Worm (Caenorhabditis elegans) whole organism, L4 larva: ENCODE results near the gene clec-60.

Source experiments
- D1046.2 ChIP-seq: fragments of 200-800 bp; sonication (Bioruptor generic); IDR thresholded peaks from 2 replicates; pipeline ENCODE4 v1.3.6; 2022; ENCODE audit warnings: missing genetic modification characterization, missing compliant biosample characterization
- F26F4.8 ChIP-seq: fragments of 200-800 bp; sonication (Bioruptor generic); conservative IDR thresholded peaks from 2 replicates; pipeline ENCODE4 v1.3.6; 2022; ENCODE audit warnings: missing genetic modification characterization, missing compliant biosample characterization
- F49E8.2 ChIP-seq: sonication (generic microtip); optimal IDR thresholded peaks from 2 replicates; lab custom pipeline; 2016; ENCODE audit warnings: missing compliant biosample characterization, mild to moderate bottlenecking, missing genetic modification characterization, borderline replicate concordance
- T26A8.4 ChIP-seq: fragments of 200-800 bp; sonication (Bioruptor generic); IDR thresholded peaks from 2 replicates; pipeline ENCODE4 v1.3.6; 2022; ENCODE audit warnings: missing genetic modification characterization, missing compliant biosample characterization
- Y48G9A.11 ChIP-seq: fragments of 200-800 bp; sonication (Bioruptor generic); IDR thresholded peaks from 2 replicates; pipeline ENCODE4 v1.3.6; 2022; ENCODE audit warnings: missing genetic modification reagents, missing genetic modification characterization, missing compliant biosample characterization
- Y75B8A.6 ChIP-seq: fragments of 200-800 bp; sonication (Bioruptor generic); IDR thresholded peaks from 2 replicates; pipeline ENCODE4 v1.3.6; 2022; ENCODE audit warnings: missing genetic modification reagents, missing genetic modification characterization, missing compliant biosample characterization
- ZK337.2 ChIP-seq: fragments of 200-800 bp; sonication (Bioruptor generic); IDR thresholded peaks from 2 replicates; pipeline ENCODE4 v1.3.6; 2022; ENCODE audit warnings: missing genetic modification reagents, missing genetic modification characterization, missing compliant biosample characterization
- aha-1 ChIP-seq: fragments of 150-350 bp; peaks from one replicate; lab custom pipeline; 2014; ENCODE audit warnings: missing biosample characterization, missing genetic modification characterization
- attf-4 ChIP-seq: sonication (generic microtip); optimal IDR thresholded peaks from 3 replicates; lab custom pipeline; 2017; ENCODE audit warnings: missing biosample characterization, missing genetic modification characterization
- ceh-20 ChIP-seq: fragments of 200-800 bp; sonication (Bioruptor generic); IDR thresholded peaks from 2 replicates; pipeline ENCODE4 v1.3.6; 2022; ENCODE audit warnings: missing genetic modification reagents, missing genetic modification characterization, missing compliant biosample characterization
- ceh-44 ChIP-seq: fragments of 200-800 bp; sonication (Bioruptor generic); IDR thresholded peaks from 2 replicates; pipeline ENCODE4 v1.3.6; 2022; ENCODE audit warnings: missing genetic modification reagents, missing genetic modification characterization, missing compliant biosample characterization
- ceh-82 ChIP-seq: sonication (generic microtip); optimal IDR thresholded peaks from 2 replicates; lab custom pipeline; 2017; ENCODE audit warnings: missing biosample characterization, missing genetic modification characterization
- daf-12 ChIP-seq: fragments of 150-350 bp; optimal IDR thresholded peaks from 2 replicates; lab custom pipeline; 2014; ENCODE audit warnings: missing biosample characterization, missing genetic modification reagents, missing genetic modification characterization
- daf-16 ChIP-seq, 3 experiments: sonication (generic microtip); optimal IDR thresholded peaks; 2 replicates each; lab custom pipeline; 2016 to 2017; ENCODE audit warnings: missing genetic modification characterization in 3 of 3, missing genetic modification reagents in 3 of 3, mild to moderate bottlenecking in 2 of 3, missing compliant biosample characterization in 2 of 3, missing biosample characterization in 1 of 3, moderate library complexity in 1 of 3
- dmd-6 ChIP-seq: fragments of 200-800 bp; sonication (Bioruptor generic); IDR thresholded peaks from 2 replicates; pipeline ENCODE4 v1.3.6; 2022; ENCODE audit warnings: missing genetic modification reagents, missing genetic modification characterization, missing compliant biosample characterization
- egl-27 ChIP-seq: sonication (generic microtip); optimal IDR thresholded peaks from 3 replicates; lab custom pipeline; 2017; ENCODE audit warnings: missing biosample characterization, missing genetic modification reagents, missing genetic modification characterization
- hif-1 ChIP-seq, 2 experiments: sonication (generic microtip); optimal IDR thresholded peaks; 2 replicates each; lab custom pipeline; 2016 to 2017; ENCODE audit warnings: missing compliant biosample characterization in 2 of 2, missing genetic modification characterization in 2 of 2, missing genetic modification reagents in 2 of 2, missing genotype in 2 of 2, mild to moderate bottlenecking in 1 of 2
- hlh-11 ChIP-seq: fragments of 200-800 bp; sonication (Bioruptor generic); optimal IDR thresholded peaks from 2 replicates; lab custom pipeline; 2018; ENCODE audit warnings: mild to moderate bottlenecking, missing genetic modification characterization, missing compliant biosample characterization
- jun-1 ChIP-seq: fragments of 150-350 bp; optimal IDR thresholded peaks from 2 replicates; lab custom pipeline; 2014; ENCODE audit warnings: missing biosample characterization, missing genetic modification reagents, missing genetic modification characterization
- lin-1 ChIP-seq: fragments of 200-800 bp; sonication (Bioruptor generic); IDR thresholded peaks from 2 replicates; pipeline ENCODE4 v1.3.6; 2022; ENCODE audit warnings: missing genetic modification reagents, missing genetic modification characterization, missing compliant biosample characterization
- lin-15B ChIP-seq: fragments of 150-350 bp; sonication (generic microtip); optimal IDR thresholded peaks from 3 replicates; lab custom pipeline; 2014; ENCODE audit warnings: missing biosample characterization, missing genetic modification characterization
- lin-29 ChIP-seq: fragments of 200-800 bp; sonication (Bioruptor generic); IDR thresholded peaks from 2 replicates; pipeline ENCODE4 v1.3.6; 2022; ENCODE audit warnings: missing genetic modification reagents, missing genetic modification characterization, missing compliant biosample characterization
- lin-38 ChIP-seq: fragments of 200-800 bp; sonication (Bioruptor generic); IDR thresholded peaks from 2 replicates; pipeline ENCODE4 v1.3.6; 2022; ENCODE audit warnings: missing genetic modification reagents, missing genetic modification characterization, missing compliant biosample characterization
- lsy-2 ChIP-seq, 2 experiments: fragments of 150-350 bp in 1 of 2; sonication (generic microtip) in 1 of 2; optimal IDR thresholded peaks; 2 replicates each; lab custom pipeline; 2014 to 2017; ENCODE audit warnings: missing biosample characterization in 2 of 2, missing genetic modification characterization in 2 of 2
- mdl-1 ChIP-seq, 2 experiments: fragments of 150-350 bp in 1 of 2; sonication (generic microtip) in 1 of 2; optimal IDR thresholded peaks; 2 replicates each; lab custom pipeline; 2014 to 2017; ENCODE audit warnings: missing biosample characterization in 2 of 2, missing genetic modification characterization in 2 of 2
- mdt-29 ChIP-seq: fragments of 200-800 bp; sonication (Bioruptor generic); IDR thresholded peaks from 2 replicates; pipeline ENCODE4 v1.3.6; 2022; ENCODE audit warnings: missing genetic modification reagents, missing genetic modification characterization, missing compliant biosample characterization
- mep-1 ChIP-seq: fragments of 150-350 bp; sonication (generic microtip); optimal IDR thresholded peaks from 3 replicates; lab custom pipeline; 2014; ENCODE audit warnings: missing biosample characterization, missing genetic modification characterization
- nhr-111 ChIP-seq: fragments of 200-800 bp; sonication (Bioruptor generic); optimal IDR thresholded peaks from 2 replicates; lab custom pipeline; 2018; ENCODE audit warnings: mild to moderate bottlenecking, missing genetic modification characterization, missing compliant biosample characterization
- nhr-28 ChIP-seq: fragments of 150-350 bp; optimal IDR thresholded peaks from 2 replicates; lab custom pipeline; 2014; ENCODE audit warnings: missing biosample characterization, missing genetic modification characterization
- nhr-41 ChIP-seq: fragments of 200-800 bp; sonication (Bioruptor generic); IDR thresholded peaks from 2 replicates; pipeline ENCODE4 v1.3.6; 2022; ENCODE audit warnings: missing genetic modification reagents, missing genetic modification characterization, missing compliant biosample characterization
- nhr-42 ChIP-seq: fragments of 200-800 bp; sonication (Bioruptor generic); IDR thresholded peaks from 2 replicates; pipeline ENCODE4 v1.3.6; 2022; ENCODE audit warnings: missing genetic modification characterization, missing compliant biosample characterization
- nhr-48 ChIP-seq: sonication (generic microtip); optimal IDR thresholded peaks from 2 replicates; lab custom pipeline; 2016; ENCODE audit warnings: mild to moderate bottlenecking, missing genetic modification characterization, missing compliant biosample characterization
- nhr-6 ChIP-seq: fragments of 150-350 bp; optimal IDR thresholded peaks from 2 replicates; lab custom pipeline; 2014; ENCODE audit warnings: missing biosample characterization, missing genetic modification characterization
- pha-4 ChIP-seq, 2 experiments: fragments of 150-350 bp in 1 of 2; fragments of 200-800 bp in 1 of 2; sonication (Bioruptor generic) in 1 of 2; IDR thresholded peaks in 1 of 2; optimal IDR thresholded peaks in 1 of 2; 2 replicates each; pipeline versions ENCODE4 v1.3.6 to Lab custom; 2014 to 2022; ENCODE audit warnings: missing genetic modification characterization in 2 of 2, missing genetic modification reagents in 2 of 2, missing biosample characterization in 1 of 2, missing compliant biosample characterization in 1 of 2
- php-3 ChIP-seq: fragments of 200-800 bp; sonication (Bioruptor generic); IDR thresholded peaks from 2 replicates; pipeline ENCODE4 v1.3.6; 2022; ENCODE audit warnings: missing genetic modification reagents, missing genetic modification characterization, missing compliant biosample characterization
- pqm-1 ChIP-seq: sonication (generic microtip); optimal IDR thresholded peaks from 2 replicates; lab custom pipeline; 2017; ENCODE audit warnings: missing biosample characterization, missing genetic modification characterization
- rbr-2 ChIP-seq: sonication (generic microtip); optimal IDR thresholded peaks from 2 replicates; lab custom pipeline; 2016; ENCODE audit warnings: missing genotype, missing genetic modification characterization, missing compliant biosample characterization
- saeg-2 ChIP-seq: fragments of 200-800 bp; sonication (Bioruptor generic); IDR thresholded peaks from 2 replicates; pipeline ENCODE4 v1.3.6; 2022; ENCODE audit warnings: missing genetic modification reagents, missing genetic modification characterization, missing compliant biosample characterization
- set-16 ChIP-seq: fragments of 200-800 bp; sonication (Bioruptor generic); IDR thresholded peaks from 2 replicates; pipeline ENCODE4 v1.3.6; 2022; ENCODE audit warnings: missing genetic modification reagents, missing genetic modification characterization, missing compliant biosample characterization
- skn-1 ChIP-seq: fragments of 150-350 bp; optimal IDR thresholded peaks from 2 replicates; lab custom pipeline; 2014; ENCODE audit warnings: missing biosample characterization, missing genetic modification characterization
- snpc-1.2 ChIP-seq: fragments of 200-800 bp; sonication (Bioruptor generic); IDR thresholded peaks from 2 replicates; pipeline ENCODE4 v1.3.6; 2022; ENCODE audit warnings: missing genetic modification reagents, missing genetic modification characterization, missing compliant biosample characterization
- spr-1 ChIP-seq: sonication (generic microtip); optimal IDR thresholded peaks from 2 replicates; lab custom pipeline; 2016; ENCODE audit warnings: mild to moderate bottlenecking, missing genetic modification characterization, missing compliant biosample characterization
- unc-130 ChIP-seq: sonication (generic microtip); optimal IDR thresholded peaks from 2 replicates; lab custom pipeline; 2016; ENCODE audit warnings: missing genetic modification reagents, missing genetic modification characterization, missing compliant biosample characterization
- unc-39 ChIP-seq: sonication (generic microtip); optimal IDR thresholded peaks from 2 replicates; lab custom pipeline; 2017; ENCODE audit warnings: missing biosample characterization, missing genetic modification characterization
- zag-1 ChIP-seq: fragments of 150-350 bp; optimal IDR thresholded peaks from 2 replicates; lab custom pipeline; 2014; ENCODE audit warnings: missing biosample characterization, missing genetic modification characterization
- ztf-7 ChIP-seq: fragments of 150-350 bp; optimal IDR thresholded peaks from 2 replicates; lab custom pipeline; 2014; ENCODE audit warnings: missing biosample characterization, missing genetic modification characterization

clec-60 gene

DNA sequence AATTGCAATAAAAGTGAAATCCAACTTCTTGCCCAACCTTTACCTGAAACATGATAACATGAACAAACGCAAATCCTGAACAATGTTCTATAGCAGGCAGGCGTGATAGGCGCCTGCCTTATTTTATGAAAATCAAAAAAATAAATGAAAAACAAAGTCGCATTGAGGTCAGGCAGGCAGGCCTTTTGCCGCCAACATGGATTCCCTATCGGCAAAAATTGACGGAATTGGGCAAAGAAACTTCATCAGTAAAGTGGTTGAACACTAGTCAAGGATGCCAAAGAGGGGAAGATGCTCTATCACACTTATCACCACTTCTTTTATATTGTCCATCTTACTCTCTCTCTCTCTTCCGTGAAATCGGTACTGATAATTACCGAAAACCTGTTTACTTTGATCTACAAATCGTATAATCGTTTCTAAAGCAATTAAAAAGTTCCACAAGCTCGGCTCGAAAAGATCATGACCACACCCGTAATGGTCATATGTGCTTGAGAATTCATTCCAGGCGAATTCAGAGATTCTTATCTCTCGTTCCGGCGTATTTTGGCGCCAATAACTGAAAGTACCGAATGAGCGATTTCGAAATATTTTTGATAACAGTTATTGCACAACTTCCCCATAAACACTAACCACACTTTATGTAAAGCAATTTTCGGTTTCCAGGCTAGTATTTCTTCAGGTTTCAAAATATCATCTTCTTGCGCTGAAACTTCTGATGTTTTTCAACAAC is at the start of gene clec-60, which contains the start of gene ZK666.11:
Gene clec-60 (minus strand): TSS at position 51 of the 733 bp plus-strand sequence.
Gene ZK666.11 (plus strand): TSS at position 699 of the 733 bp plus-strand sequence.
- no peak for TF ChIP-seq F49E8.2
- TF ChIP-seq T26A8.4, result no peak
- TF ChIP-seq daf-16 (GFP tag; optimal IDR thresholded peaks at IDR 0.05; lab: Kevin White, UChicago), result no peak
- TF ChIP-seq daf-16 (tag; optimal IDR thresholded peaks at IDR 0.05; lab: Kevin White, UChicago), result no peak
- no peak for TF ChIP-seq ceh-44 (GFP tag; lab: Robert Waterston, UW)
- no peak for TF ChIP-seq rbr-2 (tag; lab: Kevin White, UChicago)
- no peak for TF ChIP-seq zag-1 (tag; lab: Kevin White, UChicago)
- no peak for TF ChIP-seq snpc-1.2 (GFP tag; lab: Robert Waterston, UW)
- TF ChIP-seq Y75B8A.6 (GFP tag; lab: Robert Waterston, UW), result no peak
- no peak for TF ChIP-seq mdl-1 (tag; optimal IDR thresholded peaks at IDR 0.05; lab: Kevin White, UChicago)
- no peak for TF ChIP-seq ZK337.2 (GFP tag; lab: Robert Waterston, UW)
- TF ChIP-seq pqm-1 (tag; lab: Kevin White, UChicago), result peak; percentile 2
- TF ChIP-seq Y48G9A.11 (GFP tag; lab: Robert Waterston, UW), result no peak
- TF ChIP-seq dmd-6 (GFP tag; lab: Robert Waterston, UW), result peak; percentile 27; the same call in 1 of the 2 replicates
- TF ChIP-seq hlh-11 (tag; lab: Kevin White, UChicago), result peak; percentile 37
- no peak for TF ChIP-seq lsy-2 (tag; optimal IDR thresholded peaks at IDR 0.05; lab: Kevin White, UChicago)
- TF ChIP-seq unc-130 (GFP tag; lab: Kevin White, UChicago), result no peak
- no peak for TF ChIP-seq skn-1
- no peak for TF ChIP-seq lin-1 (GFP tag; lab: Robert Waterston, UW)
- no peak for TF ChIP-seq lin-15B (tag; lab: Kevin White, UChicago)
- TF ChIP-seq daf-12 (tag; lab: Kevin White, UChicago), result no peak
- TF ChIP-seq nhr-28, result peak; percentile 73
- TF ChIP-seq ceh-82 (tag; lab: Kevin White, UChicago), result no peak

DNA sequence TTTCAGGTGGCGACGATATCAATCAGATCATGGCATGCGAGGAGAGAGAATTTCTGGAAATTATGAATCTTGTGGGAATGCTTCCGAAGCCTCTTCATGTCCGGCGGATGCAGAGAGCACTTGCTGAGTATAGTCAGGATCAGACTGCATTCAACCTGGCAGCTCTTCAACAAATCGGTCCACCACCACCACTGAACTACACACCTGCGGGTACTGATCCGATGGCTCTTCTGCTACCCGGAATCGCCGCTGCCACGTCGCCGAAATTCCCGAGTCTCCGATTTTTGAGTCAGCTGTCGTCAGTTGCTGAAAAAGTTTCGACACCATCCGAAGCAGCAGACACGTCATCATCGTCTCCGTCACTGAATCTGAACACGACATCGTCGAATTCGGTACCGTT is 49.2 kb upstream of the clec-60 start:
- TF ChIP-seq dmd-6 (GFP tag; lab: Robert Waterston, UW) (no peak), egl-27 (tag; lab: Kevin White, UChicago) (no peak), nhr-42 (0 out of 2 replicates have a peak, but pooled peaks have one; percentile 47), D1046.2 (GFP tag; lab: Robert Waterston, UW) (0 out of 2 replicates have a peak, but pooled peaks have one; percentile 39), ztf-7 (tag; lab: Kevin White, UChicago) (no peak), lin-29 (no peak), set-16 (peak; percentile 56), lin-38 (GFP tag; lab: Robert Waterston, UW) (no peak), unc-39 (no peak), hif-1 (tag; optimal IDR thresholded peaks at IDR 0.05; lab: Kevin White, UChicago) (no peak), nhr-111 (no peak)

DNA sequence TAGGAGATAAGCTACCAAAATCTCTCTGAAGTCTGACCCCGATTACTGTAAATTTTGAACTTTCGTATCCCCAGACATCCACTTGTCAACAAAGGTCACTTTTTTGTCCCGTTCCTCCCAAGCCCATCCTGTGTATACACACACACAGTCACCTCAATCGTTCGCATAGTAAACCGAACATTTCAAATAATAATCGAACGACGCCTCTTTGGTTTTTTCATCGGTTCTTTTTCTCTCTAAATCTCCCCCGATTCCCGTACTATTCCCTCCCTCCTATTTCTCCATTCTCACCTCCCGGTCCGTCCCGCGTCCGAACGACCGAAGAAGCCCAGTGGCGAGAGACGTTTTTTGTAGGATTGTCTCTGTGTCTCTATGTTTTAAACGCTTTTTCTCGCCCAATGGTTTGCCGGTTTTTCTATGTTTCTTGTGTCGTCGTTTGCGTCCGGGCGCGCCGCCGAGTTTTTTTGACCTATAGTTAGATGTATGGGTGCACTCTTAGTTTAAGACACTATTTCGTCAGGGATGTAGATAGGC is 47.6 kb upstream of the clec-60 start:
- TF ChIP-seq nhr-41, result no peak
- TF ChIP-seq pha-4 (GFP tag; IDR thresholded peaks at IDR 0.05; lab: Robert Waterston, UW), result no peak
- peak; percentile 86 for TF ChIP-seq pha-4 (tag; optimal IDR thresholded peaks at IDR 0.05; lab: Kevin White, UChicago)
- TF ChIP-seq ceh-44 (GFP tag; lab: Robert Waterston, UW), result no peak
- peak in 1 of 2 experiments; percentile 28 for TF ChIP-seq lsy-2 (tag; optimal IDR thresholded peaks at IDR 0.05; lab: Kevin White, UChicago)
- no peak for TF ChIP-seq F26F4.8
- no peak for TF ChIP-seq nhr-111
- no peak for TF ChIP-seq attf-4 (tag; lab: Kevin White, UChicago)
- TF ChIP-seq nhr-48 (tag; lab: Kevin White, UChicago), result peak; percentile 74
- TF ChIP-seq aha-1 (tag; lab: Kevin White, UChicago), result peak; percentile 69
- peak; percentile 33 for TF ChIP-seq nhr-6 (tag; lab: Kevin White, UChicago)
- TF ChIP-seq mep-1 (tag; lab: Kevin White, UChicago), result peak; percentile 34
- no peak for TF ChIP-seq saeg-2 (GFP tag; lab: Robert Waterston, UW)
- no peak for TF ChIP-seq mdt-29 (GFP tag; lab: Robert Waterston, UW)
- TF ChIP-seq ceh-20 (GFP tag; lab: Robert Waterston, UW), result peak; percentile 32; the same call in 1 of the 2 replicates
- TF ChIP-seq hlh-11 (tag; lab: Kevin White, UChicago), result peak; percentile 78
- TF ChIP-seq set-16, result no peak; the same call in 1 of the 2 replicates
- peak; percentile 30 for TF ChIP-seq spr-1 (tag; lab: Kevin White, UChicago)
- TF ChIP-seq lin-15B (tag; lab: Kevin White, UChicago), result no peak
- TF ChIP-seq php-3 (GFP tag; lab: Robert Waterston, UW), result no peak
- TF ChIP-seq jun-1 (tag; lab: Kevin White, UChicago), result no peak
